Fruit fly (Drosophila melanogaster): ENCODE measurements around the gene CG13312.

- no peak for TF ChIP-seq OdsH (GFP tag; optimal IDR thresholded peaks at IDR 0.05)
- no peak for TF ChIP-seq pan (optimal IDR thresholded peaks at IDR 0.05)
- no peak for TF ChIP-seq Abd-B (GFP tag; optimal IDR thresholded peaks at IDR 0.05)
- no peak for TF ChIP-seq h (GFP tag; optimal IDR thresholded peaks at IDR 0.05)
- no peak for TF ChIP-seq psq (GFP tag; optimal IDR thresholded peaks at IDR 0.05)
Observed at dm6 chr3L:8808244-8808643, 1.2 kb upstream of the CG13312 start, which contains the start of gene CG13308.
